Fruit fly (Drosophila melanogaster): ENCODE results near the gene CG4709.

Gene CG4709

DNA sequence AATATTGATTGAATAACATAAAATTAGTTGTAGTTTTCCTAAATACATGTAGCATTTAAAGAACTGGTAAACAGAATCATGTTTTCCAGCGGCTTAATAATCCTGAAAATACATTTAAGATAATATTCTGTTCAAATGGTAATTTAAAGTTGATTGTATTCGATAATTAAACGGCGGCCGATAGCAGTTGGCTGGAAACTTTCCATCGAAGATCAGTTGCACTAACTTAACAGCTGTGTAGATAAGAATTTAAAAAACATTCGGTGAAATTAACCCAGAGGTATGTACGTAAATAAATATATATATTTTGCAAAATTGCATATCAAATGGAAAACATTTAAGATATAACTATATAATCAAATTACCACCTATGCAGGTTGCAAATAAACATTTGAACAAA lies 34.2 kb upstream of the CG4709 start, which contains the start of gene CG4594:
Gene CG4594 (plus strand): TSS at position 212 of the 400 bp plus-strand sequence.
- TF ChIP-seq sage (GFP tag; optimal IDR thresholded peaks at IDR 0.05), result peak; percentile 41
- TF ChIP-seq brk (GFP tag; optimal IDR thresholded peaks at IDR 0.05), result no peak

DNA sequence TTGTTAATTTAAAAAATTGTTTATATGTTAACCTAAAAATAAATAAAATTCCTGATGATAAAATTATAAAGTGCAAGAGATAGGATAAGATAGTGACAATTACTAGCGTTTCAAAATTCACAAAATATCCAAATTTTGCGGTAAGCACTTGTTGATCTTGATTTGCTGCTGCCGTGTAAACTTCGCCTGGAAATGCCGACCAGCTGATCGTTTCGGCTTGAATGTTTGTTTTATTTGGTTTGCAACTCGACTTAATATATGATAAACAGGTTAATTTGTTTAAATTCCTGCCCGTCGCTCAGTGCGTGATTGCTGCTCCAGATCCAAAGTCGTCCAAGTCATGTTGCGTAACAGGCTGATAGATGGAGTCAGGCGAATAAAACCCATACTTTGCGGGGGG lies 32.7 kb upstream of the CG4709 start, which contains the start of gene CG4592:
Gene CG4592 (plus strand): TSS at position 233 of the 400 bp plus-strand sequence.
- no peak for TF ChIP-seq Rel (GFP tag; optimal IDR thresholded peaks at IDR 0.05)
- no peak for TF ChIP-seq Rel (tag; optimal IDR thresholded peaks at IDR 0.05)
- peak; percentile 52 for TF ChIP-seq woc (GFP tag; optimal IDR thresholded peaks at IDR 0.05)
- peak; percentile 73 for TF ChIP-seq br (GFP tag; optimal IDR thresholded peaks at IDR 0.05)
- TF ChIP-seq GATAd (GFP tag; optimal IDR thresholded peaks at IDR 0.05), result no peak
- TF ChIP-seq dsf (GFP tag; optimal IDR thresholded peaks at IDR 0.05; ENCODE audit: borderline replicate concordance), result no peak
- TF ChIP-seq Dfd (GFP tag; optimal IDR thresholded peaks at IDR 0.05), result no peak
- no peak for TF ChIP-seq lola (GFP tag; optimal IDR thresholded peaks at IDR 0.05)
- no peak for TF ChIP-seq usp (GFP tag; optimal IDR thresholded peaks at IDR 0.05)
- TF ChIP-seq jim (GFP tag; optimal IDR thresholded peaks at IDR 0.05), result no peak
- TF ChIP-seq Sp1 (GFP tag; optimal IDR thresholded peaks at IDR 0.05), result no peak
- no peak for TF ChIP-seq fru (GFP tag; optimal IDR thresholded peaks at IDR 0.05)
- TF ChIP-seq Myc (optimal IDR thresholded peaks at IDR 0.05), result no peak
- TF ChIP-seq Vsx2 (GFP tag; optimal IDR thresholded peaks at IDR 0.05; ENCODE audit: partially characterized antibody), result no peak
- no peak for TF ChIP-seq sage (GFP tag; optimal IDR thresholded peaks at IDR 0.05)
- peak; percentile 43 for TF ChIP-seq sv (GFP tag; optimal IDR thresholded peaks at IDR 0.05)
- TF ChIP-seq Hr78 (GFP tag; optimal IDR thresholded peaks at IDR 0.05), result no peak
- TF ChIP-seq foxo (GFP tag; optimal IDR thresholded peaks at IDR 0.05), result peak in 1 of 2 experiments; percentile 81
- TF ChIP-seq brk (GFP tag; optimal IDR thresholded peaks at IDR 0.05), result no peak
- no peak for TF ChIP-seq rgr (GFP tag; optimal IDR thresholded peaks at IDR 0.05)
- no peak for TF ChIP-seq CrebA (GFP tag; optimal IDR thresholded peaks at IDR 0.05; ENCODE audit: borderline replicate concordance)
- TF ChIP-seq Abd-B (GFP tag; optimal IDR thresholded peaks at IDR 0.05), result no peak
- no peak for TF ChIP-seq N (GFP tag; optimal IDR thresholded peaks at IDR 0.05)
- no peak for TF ChIP-seq Mio (GFP tag; optimal IDR thresholded peaks at IDR 0.05)
- TF ChIP-seq dl (GFP tag; optimal IDR thresholded peaks at IDR 0.05; ENCODE audit: insufficient read depth in 1 of 2, partially characterized antibody in 2 of 2), result no peak
- TF ChIP-seq pan (optimal IDR thresholded peaks at IDR 0.05), result no peak
- TF ChIP-seq Hr83 (GFP tag; optimal IDR thresholded peaks at IDR 0.05; ENCODE audit: poor library complexity, severe bottlenecking), result peak; percentile 60
- peak; percentile 73 for TF ChIP-seq HLH106 (tag; optimal IDR thresholded peaks at IDR 0.05)
- peak; percentile 25 for TF ChIP-seq dmrt93B (GFP tag; optimal IDR thresholded peaks at IDR 0.05)
- TF ChIP-seq Jra (GFP tag; optimal IDR thresholded peaks at IDR 0.05), result peak; percentile 26
- no peak for TF ChIP-seq tai (GFP tag; optimal IDR thresholded peaks at IDR 0.05)
- TF ChIP-seq Dif (GFP tag; optimal IDR thresholded peaks at IDR 0.05; ENCODE audit: partially characterized antibody), result no peak
- TF ChIP-seq CG9705 (GFP tag; optimal IDR thresholded peaks at IDR 0.05), result peak; percentile 43
- TF ChIP-seq OdsH (GFP tag; optimal IDR thresholded peaks at IDR 0.05), result peak; percentile 62
- peak; percentile 39 for TF ChIP-seq psq (GFP tag; optimal IDR thresholded peaks at IDR 0.05)
- no peak for TF ChIP-seq ey (GFP tag; optimal IDR thresholded peaks at IDR 0.05)
- TF ChIP-seq CG32264 (GFP tag; optimal IDR thresholded peaks at IDR 0.05), result peak; percentile 19
- no peak for TF ChIP-seq Hnf4 (GFP tag; optimal IDR thresholded peaks at IDR 0.05)
- peak; percentile 78 for TF ChIP-seq h (GFP tag; optimal IDR thresholded peaks at IDR 0.05)

DNA sequence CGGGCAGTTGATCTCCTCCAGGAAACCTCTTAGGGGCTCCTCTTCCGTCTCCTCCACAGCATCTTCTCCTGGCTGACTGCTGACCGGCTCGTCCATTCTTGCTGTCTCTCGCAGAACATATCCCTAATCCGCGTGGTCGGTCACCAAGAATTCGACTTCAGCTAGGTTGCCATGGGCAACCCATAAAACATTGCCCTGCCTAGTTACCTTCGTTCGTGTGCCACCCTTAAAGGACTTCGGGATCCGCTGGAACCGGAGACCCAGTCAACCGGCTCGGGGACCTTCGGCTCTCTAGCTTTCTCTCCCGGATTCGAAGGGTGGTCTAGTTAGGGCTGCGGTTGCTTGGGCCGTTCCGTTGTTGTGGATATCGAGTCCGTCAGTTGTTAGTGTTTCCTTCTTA lies 29.4 kb upstream of the CG4709 start, which contains the start of the genes TbCMF46 and CG42366:
Gene TbCMF46 (minus strand): TSS at position 101 of the 400 bp plus-strand sequence.
Gene CG42366 (plus strand): TSS at position 397 of the 400 bp plus-strand sequence.
- no peak for TF ChIP-seq Vsx2 (GFP tag; optimal IDR thresholded peaks at IDR 0.05; ENCODE audit: partially characterized antibody)

Data from whole organism, wandering third instar larva.